Worm (Caenorhabditis elegans) whole organism, L1 larva: ENCODE data around the gene srbc-34.

Source experiments
- jun-1 ChIP-seq: fragments of 150-350 bp; optimal IDR thresholded peaks from 2 replicates; lab custom pipeline; 2014; ENCODE audit warnings: missing biosample characterization, missing genetic modification reagents, missing genetic modification characterization
- nhr-20 ChIP-seq: sonication (generic microtip); optimal IDR thresholded peaks from 2 replicates; lab custom pipeline; 2016; ENCODE audit warnings: mild to moderate bottlenecking, missing genetic modification characterization, missing compliant biosample characterization
- nhr-28 ChIP-seq: fragments of 150-350 bp; optimal IDR thresholded peaks from 2 replicates; lab custom pipeline; 2014; ENCODE audit warnings: missing biosample characterization, missing genetic modification characterization
- pqm-1 ChIP-seq: sonication (generic microtip); optimal IDR thresholded peaks from 3 replicates; lab custom pipeline; 2017; ENCODE audit warnings: missing biosample characterization, missing genetic modification characterization
- unc-62 ChIP-seq: fragments of 150-350 bp; optimal IDR thresholded peaks from 2 replicates; lab custom pipeline; 2014; ENCODE audit warnings: missing biosample characterization, missing genetic modification reagents, missing genetic modification characterization
- unc-86 ChIP-seq: sonication (generic microtip); optimal IDR thresholded peaks from 2 replicates; lab custom pipeline; 2016; ENCODE audit warnings: missing genetic modification characterization, missing compliant biosample characterization
- zag-1 ChIP-seq: fragments of 150-350 bp; optimal IDR thresholded peaks from 2 replicates; lab custom pipeline; 2014; ENCODE audit warnings: missing biosample characterization, missing genetic modification characterization

- TF ChIP-seq pqm-1 (tag; lab: Kevin White, UChicago): no peak
- no peak for TF ChIP-seq jun-1 (tag; lab: Kevin White, UChicago)
- no peak for TF ChIP-seq nhr-28 (tag; lab: Kevin White, UChicago)
- TF ChIP-seq unc-86 (tag; lab: Kevin White, UChicago): no peak
- no peak for TF ChIP-seq zag-1 (tag; lab: Kevin White, UChicago)
- TF ChIP-seq unc-62 (GFP tag; lab: Kevin White, UChicago): no peak
- TF ChIP-seq nhr-20 (tag; lab: Kevin White, UChicago): no peak
Observed at ce11 chrV:20220604-20221003, 14.5 kb downstream of the srbc-34 start.
